Worm (Caenorhabditis elegans): ENCODE measurements around the gene C39D10.8.

DNA sequence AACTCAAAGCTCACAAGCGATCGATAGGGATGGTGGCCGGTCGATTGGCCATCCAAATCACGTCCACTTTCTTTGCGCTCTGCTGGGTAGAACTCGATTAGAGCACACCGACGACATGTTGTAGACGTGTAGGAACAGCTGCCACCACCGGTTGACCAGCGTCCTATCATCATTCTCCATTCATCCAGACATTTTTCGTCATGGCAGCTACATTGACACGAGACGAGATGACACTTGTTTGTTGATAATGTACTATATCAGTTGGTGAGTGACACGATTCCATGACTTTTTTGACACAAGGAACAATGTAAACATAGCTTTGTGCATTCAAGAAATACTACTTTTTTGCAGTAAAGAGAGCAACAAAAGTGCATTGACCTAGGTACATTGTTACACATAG, 14.3 kb downstream of the C39D10.8 start:
- TF ChIP-seq ceh-91 (GFP tag; IDR thresholded peaks at IDR 0.05) (no peak), nhr-179 (tag; optimal IDR thresholded peaks at IDR 0.05) (no peak), mel-28 (tag; optimal IDR thresholded peaks at IDR 0.05; ENCODE audit: borderline replicate concordance) (no peak), xnd-1 (tag; optimal IDR thresholded peaks at IDR 0.05) (no peak), Y67H2A.10 (GFP tag; conservative IDR thresholded peaks at IDR 0.05) (no peak), unc-62 (GFP tag; optimal IDR thresholded peaks at IDR 0.05) (no peak), F37B4.10 (GFP tag; IDR thresholded peaks at IDR 0.05) (no peak), snpc-1.3 (tag; optimal IDR thresholded peaks at IDR 0.05; ENCODE audit: insufficient read depth) (no peak), snpc-4 (GFP tag; optimal IDR thresholded peaks at IDR 0.05) (no peak), snpc-4 (tag; optimal IDR thresholded peaks at IDR 0.05) (no peak), ceh-100 (GFP tag; IDR thresholded peaks at IDR 0.05) (no peak)

Measured in whole organism, young adult.